Fruit fly (Drosophila melanogaster): ENCODE data around the gene Eig71Ef.

dm6 chr3L:15692794-15693532 is 35.8 kb upstream of the Eig71Ef start:
- TF ChIP-seq rgr (GFP tag; optimal IDR thresholded peaks at IDR 0.05): no peak
- no peak for TF ChIP-seq HLH106 (tag; optimal IDR thresholded peaks at IDR 0.05)
- no peak for TF ChIP-seq jim (GFP tag; optimal IDR thresholded peaks at IDR 0.05)
- TF ChIP-seq OdsH (GFP tag; optimal IDR thresholded peaks at IDR 0.05): no peak
- no peak for TF ChIP-seq Rel (GFP tag; optimal IDR thresholded peaks at IDR 0.05)
- TF ChIP-seq Rel (tag; optimal IDR thresholded peaks at IDR 0.05): no peak
- peak; percentile 28 for TF ChIP-seq psq (GFP tag; optimal IDR thresholded peaks at IDR 0.05)
- TF ChIP-seq h (GFP tag; optimal IDR thresholded peaks at IDR 0.05): no peak
- TF ChIP-seq ey (GFP tag; optimal IDR thresholded peaks at IDR 0.05): no peak
- no peak for TF ChIP-seq fru (GFP tag; optimal IDR thresholded peaks at IDR 0.05)

All from whole organism, wandering third instar larva.